Worm (Caenorhabditis elegans): Measurements from ENCODE around the gene repo-1.

DNA sequence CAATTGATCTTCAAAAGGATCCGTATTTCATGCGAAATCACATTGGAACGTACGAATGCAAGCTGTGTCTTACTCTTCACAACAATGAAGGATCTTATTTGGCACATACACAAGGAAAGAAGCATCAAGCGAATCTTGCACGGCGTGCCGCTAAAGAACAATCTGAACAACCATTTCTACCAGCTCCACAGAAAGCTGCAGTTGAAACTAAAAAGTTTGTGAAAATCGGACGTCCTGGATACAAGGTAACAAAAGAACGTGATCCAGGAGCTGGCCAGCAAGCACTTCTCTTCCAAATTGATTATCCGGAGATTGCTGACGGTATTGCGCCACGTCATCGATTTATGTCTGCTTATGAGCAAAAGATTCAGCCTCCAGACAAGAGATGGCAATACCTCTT, 309 bp downstream of the repo-1 start:
- TF ChIP-seq blmp-1 (tag; optimal IDR thresholded peaks at IDR 0.05; ENCODE audit: insufficient read depth) (no peak), lsy-2 (tag; optimal IDR thresholded peaks at IDR 0.05) (no peak), aly-2 (tag; optimal IDR thresholded peaks at IDR 0.05) (no peak)
